Worm (Caenorhabditis elegans): ENCODE data around the gene sptf-2.

Gene sptf-2

DNA sequence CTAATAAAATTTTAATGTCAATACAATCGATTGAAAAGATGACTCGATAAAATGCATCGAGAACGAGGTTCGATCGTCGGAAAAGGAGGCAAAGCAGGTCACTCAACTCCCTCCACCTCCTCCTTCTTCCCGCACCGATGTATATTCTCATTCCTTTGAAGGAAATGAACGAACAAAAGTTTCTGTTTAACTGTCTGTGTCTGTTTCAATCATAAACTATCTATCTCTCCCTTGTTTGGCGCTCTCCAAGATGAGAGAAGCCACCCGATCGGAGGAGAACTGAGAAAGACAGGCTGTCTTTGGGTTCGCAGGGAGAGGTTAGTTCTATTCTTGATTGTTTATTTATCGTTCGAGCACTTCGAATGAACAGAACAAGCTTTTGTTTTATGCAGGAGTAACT is 15.9 kb downstream of the sptf-2 start, which contains the start of gene D2085.7 (continued):
- TF ChIP-seq daf-19 (GFP tag; conservative IDR thresholded peaks at IDR 0.05) (no peak), zfp-3 (GFP tag; conservative IDR thresholded peaks at IDR 0.05) (no peak), nhr-28 (tag; optimal IDR thresholded peaks at IDR 0.05) (peak; percentile 3)

DNA sequence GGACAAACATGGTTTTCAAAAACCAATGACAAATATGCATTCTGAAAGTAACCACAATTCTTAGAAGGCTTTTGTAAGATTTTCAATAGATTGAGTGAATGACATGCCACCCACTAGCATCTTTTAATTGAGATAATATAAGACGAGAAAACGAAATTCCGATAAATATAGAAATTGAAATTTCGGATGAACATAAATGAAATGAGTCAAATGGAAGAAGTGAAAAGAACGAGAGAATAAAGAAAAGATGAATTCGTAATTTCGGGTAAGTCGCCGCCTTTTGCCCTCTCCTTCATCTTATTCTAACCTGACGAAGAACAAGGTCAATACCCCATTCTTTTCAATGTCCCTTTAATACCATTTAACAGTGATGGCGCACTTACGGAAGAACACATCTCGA is 17.1 kb downstream of the sptf-2 start:
- TF ChIP-seq ZK337.2 (GFP tag; IDR thresholded peaks at IDR 0.05), result no peak

DNA sequence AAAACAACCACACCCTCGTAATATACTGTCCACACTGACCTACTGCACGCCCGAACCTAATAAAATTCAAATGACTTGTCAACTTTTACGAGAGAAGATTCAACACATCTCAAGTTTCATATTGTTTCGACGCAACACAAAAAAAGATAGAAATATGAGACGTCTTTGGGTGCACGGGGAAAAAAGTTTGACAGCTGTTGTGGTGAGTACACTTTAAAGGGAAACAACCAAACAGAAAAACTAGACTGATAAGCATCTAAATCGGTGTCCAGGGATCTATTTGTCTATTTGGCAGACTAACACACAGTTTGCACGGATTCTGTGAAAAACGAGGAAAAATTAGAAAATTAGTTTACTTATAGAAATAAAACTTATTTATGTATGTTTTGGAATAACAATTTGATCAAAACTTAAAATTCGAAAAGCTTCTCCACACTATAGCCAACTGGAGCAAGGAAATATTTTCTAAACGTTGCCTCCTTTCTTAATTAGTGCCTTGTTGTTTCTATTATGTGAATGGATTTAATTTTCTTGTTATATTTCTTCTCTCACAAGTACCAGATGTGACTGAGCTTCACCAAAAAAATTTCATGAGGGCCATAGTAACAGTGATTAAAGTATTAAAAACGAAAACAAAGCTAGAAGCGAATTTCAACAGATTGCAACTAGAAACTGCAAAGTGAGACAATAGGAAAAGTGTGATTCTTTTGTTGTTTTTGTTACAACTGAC is 18.5 kb downstream of the sptf-2 start:
- TF ChIP-seq ceh-44 (GFP tag; IDR thresholded peaks at IDR 0.05) (no peak), aha-1 (tag) (peak; percentile 50)

DNA sequence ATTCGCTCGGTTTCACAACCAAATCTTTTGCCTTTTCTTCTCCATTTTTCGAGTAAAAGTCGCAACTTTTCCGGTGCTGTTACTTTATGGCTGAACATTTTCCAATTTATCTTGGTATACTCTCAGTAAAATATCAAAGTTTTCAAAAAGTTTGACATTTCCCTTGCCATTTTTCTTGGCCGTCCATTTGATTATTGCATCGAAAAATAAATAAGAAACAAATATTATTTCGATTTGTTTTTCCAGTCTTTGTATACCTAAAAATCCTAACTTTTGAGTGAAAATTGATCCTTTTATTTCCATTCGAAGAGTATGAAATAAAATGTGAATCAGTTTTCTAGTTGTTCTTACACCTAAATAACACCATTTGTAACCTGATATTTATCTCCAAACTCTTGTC is 21.2 kb downstream of the sptf-2 start:
- no peak for TF ChIP-seq madf-5 (GFP tag; IDR thresholded peaks at IDR 0.05)
- peak; percentile 94 for TF ChIP-seq aha-1 (tag)

DNA sequence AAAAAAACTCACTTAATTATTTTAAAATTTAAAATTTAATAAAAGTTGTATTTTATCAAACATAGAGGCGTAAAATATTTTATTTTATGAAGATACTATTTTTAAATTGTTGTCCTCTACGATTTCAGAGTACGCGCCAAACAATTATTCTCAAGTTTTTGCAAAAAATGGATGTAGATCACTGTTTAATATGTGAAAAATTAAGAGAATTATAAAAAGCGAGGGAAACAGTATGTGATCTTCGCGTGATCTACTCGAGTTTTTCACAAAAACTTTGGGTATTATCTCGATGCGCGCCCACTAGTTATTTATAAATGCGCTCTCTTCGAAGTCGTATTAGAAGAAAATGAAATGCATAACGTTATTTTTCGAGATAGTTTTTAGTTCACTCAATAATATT is 23.6 kb downstream of the sptf-2 start:
- no peak for TF ChIP-seq ctbp-1 (GFP tag; IDR thresholded peaks at IDR 0.05)
- no peak for TF ChIP-seq set-16 (GFP tag; IDR thresholded peaks at IDR 0.05)
- TF ChIP-seq Y48G9A.11 (GFP tag; IDR thresholded peaks at IDR 0.05), result no peak
- no peak for TF ChIP-seq lin-13 (GFP tag; optimal IDR thresholded peaks at IDR 0.05)
- no peak for TF ChIP-seq T26A8.4 (GFP tag; IDR thresholded peaks at IDR 0.05)
- TF ChIP-seq aha-1 (tag), result no peak
- no peak for TF ChIP-seq gei-8 (GFP tag; optimal IDR thresholded peaks at IDR 0.05)
- no peak for TF ChIP-seq attf-4 (tag; optimal IDR thresholded peaks at IDR 0.05)
- no peak for TF ChIP-seq daf-8 (GFP tag; IDR thresholded peaks at IDR 0.05)
- no peak for TF ChIP-seq nhr-25 (tag; optimal IDR thresholded peaks at IDR 0.05; ENCODE audit: borderline replicate concordance, insufficient read depth)
- no peak for TF ChIP-seq mdt-29 (GFP tag; IDR thresholded peaks at IDR 0.05)
- TF ChIP-seq daf-16 (GFP tag; optimal IDR thresholded peaks at IDR 0.05), result no peak
- no peak for TF ChIP-seq daf-16 (tag; optimal IDR thresholded peaks at IDR 0.05)
- TF ChIP-seq snpc-4 (tag; optimal IDR thresholded peaks at IDR 0.05), result no peak
- no peak for TF ChIP-seq nhr-41 (GFP tag; IDR thresholded peaks at IDR 0.05)
- TF ChIP-seq F37D6.2 (tag; optimal IDR thresholded peaks at IDR 0.05), result no peak
- TF ChIP-seq lin-39 (tag; optimal IDR thresholded peaks at IDR 0.05), result no peak
- TF ChIP-seq spr-3 (GFP tag; optimal IDR thresholded peaks at IDR 0.05), result no peak
- TF ChIP-seq nhr-11 (tag; optimal IDR thresholded peaks at IDR 0.05), result no peak

DNA sequence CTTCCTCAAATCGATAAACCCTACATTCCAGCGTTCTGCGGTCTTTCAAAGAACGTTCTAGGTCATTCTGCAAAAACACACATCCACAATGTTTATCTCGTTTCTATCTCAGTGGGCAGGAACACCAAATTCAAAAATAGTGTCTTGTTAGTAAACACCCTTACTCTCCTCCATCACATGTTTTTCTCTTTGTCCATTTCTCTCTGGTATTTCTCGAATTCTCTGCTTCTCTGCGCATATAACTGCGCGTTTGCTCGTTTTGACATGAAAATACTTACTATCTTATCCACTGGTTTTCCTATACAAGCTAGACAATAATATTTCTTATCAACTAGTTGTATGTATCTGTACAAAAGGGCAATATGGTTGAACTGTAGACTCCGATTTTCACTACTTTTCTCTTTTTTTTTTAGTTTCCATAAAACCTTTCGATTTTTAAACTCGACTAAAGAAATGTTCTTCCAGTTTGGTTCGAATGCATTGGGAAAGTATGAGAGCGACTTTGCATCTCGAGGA is 25.4 kb downstream of the sptf-2 start, which contains the start of gene pyr-1:
Gene pyr-1 (plus strand): TSS at position 466 of the 516 bp plus-strand sequence.
- TF ChIP-seq unc-62 (GFP tag; optimal IDR thresholded peaks at IDR 0.05 in 1 of 2), result peak in 1 of 2 experiments; percentile 55
- TF ChIP-seq unc-62 (tag; optimal IDR thresholded peaks at IDR 0.05), result no peak
- peak; percentile 72 for TF ChIP-seq hlh-30 (tag; optimal IDR thresholded peaks at IDR 0.05; ENCODE audit: insufficient read depth)
- peak; percentile 81 for TF ChIP-seq nhr-28 (tag; optimal IDR thresholded peaks at IDR 0.05)
- TF ChIP-seq daf-16 (GFP tag; optimal IDR thresholded peaks at IDR 0.05), result peak in 1 of 2 experiments; percentile 90
- peak; percentile 93 for TF ChIP-seq daf-16 (tag; optimal IDR thresholded peaks at IDR 0.05)
- no peak for TF ChIP-seq pqm-1 (tag; optimal IDR thresholded peaks at IDR 0.05)
- TF ChIP-seq aha-1 (tag), result peak; percentile 4
- TF ChIP-seq snpc-4 (tag; optimal IDR thresholded peaks at IDR 0.05), result no peak
- no peak for TF ChIP-seq ceh-32 (tag; optimal IDR thresholded peaks at IDR 0.05; ENCODE audit: poor library complexity)
- peak in 1 of 2 experiments; percentile 64 for TF ChIP-seq mdl-1 (tag; optimal IDR thresholded peaks at IDR 0.05)
- peak; percentile 18 for TF ChIP-seq dve-1 (tag; optimal IDR thresholded peaks at IDR 0.05; ENCODE audit: insufficient read depth)
- TF ChIP-seq mes-2 (tag; optimal IDR thresholded peaks at IDR 0.05; ENCODE audit: poor library complexity, severe bottlenecking), result peak; percentile 23

Data from whole organism, L4 larva.